Fruit fly (Drosophila melanogaster) whole organism, embryonic: Measurements from ENCODE around the gene Bicra.

Experiments used
- Antp ChIP-seq: fragments of 200-800 bp; sonication (Bioruptor generic); optimal IDR thresholded peaks from 3 replicates; lab custom pipeline; 2016; ENCODE audit warnings: missing biosample characterization, missing genetic modification characterization
- B-H2 ChIP-seq: fragments of 200-800 bp; sonication (Bioruptor generic); optimal IDR thresholded peaks from 2 replicates; lab custom pipeline; 2018; ENCODE audit warnings: missing biosample characterization, mild to moderate bottlenecking, missing genetic modification characterization
- CG10366 ChIP-seq: fragments of 200-800 bp; sonication (Bioruptor generic); IDR thresholded peaks from 2 replicates; pipeline ENCODE4 v1.3.6; 2022; ENCODE audit warnings: missing biosample characterization, missing genetic modification characterization
- CG10959 ChIP-seq: fragments of 200-800 bp; sonication (Bioruptor generic); IDR thresholded peaks from 2 replicates; pipeline ENCODE4 v1.3.6; 2022; ENCODE audit warnings: missing biosample characterization, missing genetic modification characterization
- CG11093 ChIP-seq: fragments of 200-800 bp; sonication (Bioruptor generic); IDR thresholded peaks from 3 replicates; pipeline ENCODE4 v1.3.6; 2022; ENCODE audit warnings: missing biosample characterization, missing genetic modification characterization
- CG11247 ChIP-seq: fragments of 200-800 bp; sonication (Bioruptor generic); IDR thresholded peaks from 2 replicates; pipeline ENCODE4 v1.3.6; 2022; ENCODE audit warnings: missing biosample characterization, missing genetic modification characterization
- CG11398 ChIP-seq: fragments of 200-800 bp; sonication (Bioruptor generic); optimal IDR thresholded peaks from 2 replicates; lab custom pipeline; 2016; ENCODE audit warnings: missing biosample characterization, missing genetic modification characterization
- CG12769 ChIP-seq: fragments of 200-800 bp; sonication (Bioruptor generic); optimal IDR thresholded peaks from 2 replicates; lab custom pipeline; 2019; ENCODE audit warnings: missing biosample characterization, mild to moderate bottlenecking, missing genetic modification characterization, moderate library complexity
- CG13287 ChIP-seq: fragments of 200-800 bp; sonication (Bioruptor generic); IDR thresholded peaks from 2 replicates; pipeline ENCODE4 v1.3.6; 2022; ENCODE audit warnings: missing biosample characterization, missing genetic modification characterization; ENCODE audit not compliant: partially characterized antibody
- CG17612 ChIP-seq: fragments of 200-800 bp; sonication (Bioruptor generic); IDR thresholded peaks from 2 replicates; pipeline ENCODE4 v1.3.6; 2022; ENCODE audit warnings: missing biosample characterization, missing genetic modification characterization
- CG1832 ChIP-seq: fragments of 200-800 bp; sonication (Bioruptor generic); optimal IDR thresholded peaks from 2 replicates; lab custom pipeline; 2017; ENCODE audit warnings: missing biosample characterization, mild to moderate bottlenecking, missing genetic modification characterization, inconsistent platforms
- CG2712 ChIP-seq: fragments of 200-800 bp; optimal IDR thresholded peaks from 3 replicates; lab custom pipeline; 2019; ENCODE audit warnings: missing biosample characterization, mild to moderate bottlenecking, missing genetic modification characterization, moderate library complexity
- CG2875 ChIP-seq: fragments of 200-800 bp; sonication (Bioruptor generic); optimal IDR thresholded peaks from 2 replicates; lab custom pipeline; 2017; ENCODE audit warnings: missing biosample characterization, mild to moderate bottlenecking, missing genetic modification characterization, missing genetic modification reagents
- CG32772 ChIP-seq: fragments of 200-800 bp; sonication (Bioruptor generic); IDR thresholded peaks from 2 replicates; pipeline ENCODE4 v1.3.6; 2022; ENCODE audit warnings: missing biosample characterization, missing genetic modification characterization
- CG42726 ChIP-seq: fragments of 200-800 bp; sonication (Bioruptor generic); IDR thresholded peaks from 2 replicates; pipeline ENCODE4 v1.3.6; 2022; ENCODE audit warnings: missing biosample characterization, missing genetic modification characterization; ENCODE audit not compliant: partially characterized antibody
- CG5953 ChIP-seq: fragments of 200-800 bp; sonication (Bioruptor generic); IDR thresholded peaks from 2 replicates; pipeline ENCODE4 v1.3.6; 2022; ENCODE audit warnings: missing biosample characterization, missing genetic modification characterization
- CG6272 ChIP-seq: fragments of 200-800 bp; sonication (Bioruptor generic); IDR thresholded peaks from 2 replicates; pipeline ENCODE4 v1.3.6; 2022; ENCODE audit warnings: missing biosample characterization, missing genetic modification characterization
- CG6654 ChIP-seq: fragments of 200-800 bp; sonication (Bioruptor generic); optimal IDR thresholded peaks from 2 replicates; lab custom pipeline; 2017; ENCODE audit warnings: missing biosample characterization, mild to moderate bottlenecking, missing genetic modification characterization
- CG6765 ChIP-seq: fragments of 200-800 bp; sonication (Bioruptor generic); optimal IDR thresholded peaks from 3 replicates; lab custom pipeline; 2017; ENCODE audit warnings: missing biosample characterization, mild to moderate bottlenecking, missing genetic modification characterization
- CG9797 ChIP-seq: fragments of 200-800 bp; sonication (Bioruptor generic); optimal IDR thresholded peaks from 3 replicates; lab custom pipeline; 2018; ENCODE audit warnings: missing biosample characterization, mild to moderate bottlenecking, missing genetic modification characterization
- CHES-1-like ChIP-seq: fragments of 200-800 bp; sonication (Bioruptor generic); optimal IDR thresholded peaks from 2 replicates; lab custom pipeline; 2016; ENCODE audit warnings: missing biosample characterization, missing genetic modification characterization
- Dek ChIP-seq: fragments of 200-800 bp; sonication (Bioruptor generic); optimal IDR thresholded peaks from 3 replicates; lab custom pipeline; 2019; ENCODE audit warnings: missing biosample characterization, mild to moderate bottlenecking, missing genetic modification characterization, moderate library complexity
- Hsf ChIP-seq: fragments of 200-800 bp; sonication (Bioruptor generic); optimal IDR thresholded peaks from 3 replicates; lab custom pipeline; 2016; ENCODE audit warnings: missing biosample characterization, missing genetic modification characterization
- Meics ChIP-seq: fragments of 200-800 bp; sonication (Bioruptor generic); optimal IDR thresholded peaks from 2 replicates; lab custom pipeline; 2017; ENCODE audit warnings: missing biosample characterization, mild to moderate bottlenecking, missing genetic modification characterization
- Optix ChIP-seq: fragments of 200-800 bp; sonication (Bioruptor generic); IDR thresholded peaks from 3 replicates; pipeline ENCODE4 v1.3.6; 2022; ENCODE audit warnings: missing biosample characterization, missing genetic modification characterization
- Rx ChIP-seq: fragments of 200-800 bp; sonication (Bioruptor generic); IDR thresholded peaks from 2 replicates; pipeline ENCODE4 v1.3.6; 2022; ENCODE audit warnings: missing biosample characterization, missing genetic modification characterization
- TFAM ChIP-seq: fragments of 200-800 bp; sonication (Bioruptor generic); optimal IDR thresholded peaks from 2 replicates; lab custom pipeline; 2017; ENCODE audit warnings: missing biosample characterization, missing genetic modification characterization, inconsistent platforms
- Trl ChIP-seq, 3 experiments: fragments of >200 bp in 2 of 3; fragments of 200-800 bp in 1 of 3; sonication (Bioruptor generic) in 1 of 3; optimal IDR thresholded peaks; 2 replicates in 1 of 3; 3 replicates in 2 of 3; lab custom pipeline; 2016 to 2017; ENCODE audit warnings: missing biosample characterization in 1 of 3, missing genetic modification characterization in 1 of 3
- Usf ChIP-seq: fragments of 200-800 bp; sonication (Bioruptor generic); optimal IDR thresholded peaks from 2 replicates; lab custom pipeline; 2017; ENCODE audit warnings: missing genotype, missing biosample characterization, missing genetic modification characterization
- ab ChIP-seq: fragments of 200-800 bp; sonication (Bioruptor generic); optimal IDR thresholded peaks from 2 replicates; lab custom pipeline; 2016; ENCODE audit warnings: missing biosample characterization, missing genetic modification characterization
- cg ChIP-seq: fragments of 200-800 bp; sonication (Bioruptor generic); optimal IDR thresholded peaks from 3 replicates; lab custom pipeline; 2019; ENCODE audit warnings: missing biosample characterization, mild to moderate bottlenecking, missing genetic modification characterization, moderate library complexity
- crol ChIP-seq: fragments of 200-800 bp; sonication (Bioruptor generic); IDR thresholded peaks from 2 replicates; pipeline ENCODE4 v1.3.6; 2022; ENCODE audit warnings: missing biosample characterization, missing genetic modification characterization
- cwo ChIP-seq: fragments of 200-800 bp; sonication (Bioruptor generic); optimal IDR thresholded peaks from 3 replicates; lab custom pipeline; 2017; ENCODE audit warnings: missing biosample characterization, missing genetic modification characterization, mild to moderate bottlenecking, moderate library complexity, missing genetic modification reagents
- disco-r ChIP-seq: fragments of 200-800 bp; sonication (Bioruptor generic); optimal IDR thresholded peaks from 2 replicates; lab custom pipeline; 2016; ENCODE audit warnings: missing biosample characterization, missing genetic modification characterization
- esg ChIP-seq: fragments of 200-800 bp; sonication (Bioruptor generic); conservative IDR thresholded peaks from 2 replicates; pipeline ENCODE4 v1.3.6; 2022; ENCODE audit warnings: missing biosample characterization, missing genetic modification characterization
- exex ChIP-seq: fragments of 200-800 bp; sonication (Bioruptor generic); optimal IDR thresholded peaks from 4 replicates; lab custom pipeline; 2018; ENCODE audit warnings: missing biosample characterization, mild to moderate bottlenecking, missing genetic modification characterization, moderate library complexity
- fd64A ChIP-seq: fragments of 200-800 bp; sonication (Bioruptor generic); optimal IDR thresholded peaks from 3 replicates; lab custom pipeline; 2018; ENCODE audit warnings: missing biosample characterization, mild to moderate bottlenecking, missing genetic modification characterization
- gsb-n ChIP-seq: fragments of 200-800 bp; sonication (Bioruptor generic); optimal IDR thresholded peaks from 3 replicates; lab custom pipeline; 2018; ENCODE audit warnings: missing biosample characterization, mild to moderate bottlenecking, missing genetic modification characterization
- gt ChIP-seq: fragments of 200-800 bp; sonication (Bioruptor generic); IDR thresholded peaks from 2 replicates; pipeline ENCODE4 v1.3.6; 2022; ENCODE audit warnings: missing biosample characterization, missing genetic modification characterization
- hth ChIP-seq: fragments of >200 bp; optimal IDR thresholded peaks from 2 replicates; lab custom pipeline; 2017; ENCODE audit warnings: inconsistent platforms
- jing ChIP-seq: fragments of 200-800 bp; sonication (Bioruptor generic); optimal IDR thresholded peaks from 2 replicates; lab custom pipeline; 2018; ENCODE audit warnings: missing biosample characterization, mild to moderate bottlenecking, missing genetic modification characterization
- kah ChIP-seq: fragments of 200-800 bp; sonication (Bioruptor generic); optimal IDR thresholded peaks from 2 replicates; lab custom pipeline; 2018; ENCODE audit warnings: missing biosample characterization, mild to moderate bottlenecking, missing genetic modification characterization
- mam ChIP-seq: fragments of 200-800 bp; sonication (Bioruptor generic); optimal IDR thresholded peaks from 3 replicates; lab custom pipeline; 2016; ENCODE audit warnings: missing biosample characterization, missing genetic modification characterization
- psq ChIP-seq: fragments of 200-800 bp; sonication (Bioruptor generic); optimal IDR thresholded peaks from 2 replicates; lab custom pipeline; 2017; ENCODE audit warnings: missing biosample characterization, missing genetic modification characterization
- sna ChIP-seq: fragments of 200-800 bp; sonication (Bioruptor generic); IDR thresholded peaks from 2 replicates; pipeline ENCODE4 v1.3.6; 2022; ENCODE audit warnings: missing biosample characterization, missing genetic modification characterization; ENCODE audit not compliant: partially characterized antibody
- sqz ChIP-seq: fragments of 200-800 bp; sonication (Bioruptor generic); optimal IDR thresholded peaks from 3 replicates; lab custom pipeline; 2018; ENCODE audit warnings: missing biosample characterization, mild to moderate bottlenecking, missing genetic modification characterization
- tio ChIP-seq: fragments of 200-800 bp; sonication (Bioruptor generic); optimal IDR thresholded peaks from 2 replicates; lab custom pipeline; 2017; ENCODE audit warnings: missing biosample characterization, missing genetic modification characterization, inconsistent platforms
- tll ChIP-seq, 2 experiments: fragments of 200-800 bp in 1 of 2; fragments of >200 bp in 1 of 2; sonication (Bioruptor generic) in 1 of 2; optimal IDR thresholded peaks; 2 replicates each; lab custom pipeline; 2017 to 2019; ENCODE audit warnings: missing biosample characterization in 2 of 2, missing genetic modification characterization in 2 of 2, mild to moderate bottlenecking in 1 of 2, moderate library complexity in 1 of 2

Gene Bicra

dm6 chr3R:29087302-29087782, 24.5 kb downstream of the Bicra start (continued):
- peak; percentile 79 to 83 for TF ChIP-seq Trl (optimal IDR thresholded peaks at IDR 0.05; lab: Kevin White, UChicago)
- no peak for TF ChIP-seq Trl (GFP tag; optimal IDR thresholded peaks at IDR 0.05; lab: Kevin White, UChicago)

- no peak for TF ChIP-seq CG2875 (GFP tag; lab: Kevin White, UChicago)
- TF ChIP-seq CG13287, result peak; percentile 29
- TF ChIP-seq CG11398, result no peak
- no peak for TF ChIP-seq ab (GFP tag; lab: Kevin White, UChicago)
- no peak for TF ChIP-seq tio (GFP tag; lab: Kevin White, UChicago)
- no peak for TF ChIP-seq B-H2 (GFP tag; lab: Kevin White, UChicago)
- no peak for TF ChIP-seq Meics (GFP tag; lab: Kevin White, UChicago)
- TF ChIP-seq CG5953, result no peak
- TF ChIP-seq tll (GFP tag; optimal IDR thresholded peaks at IDR 0.05; lab: Kevin White, UChicago), result no peak
- peak; percentile 55 for TF ChIP-seq crol
- no peak for TF ChIP-seq mam
- peak; percentile 37 for TF ChIP-seq CG1832
- TF ChIP-seq CG11247 (GFP tag; lab: Robert Waterston, UW), result no peak
- peak; percentile 59 for TF ChIP-seq CG9797 (GFP tag; lab: Kevin White, UChicago)
- no peak for TF ChIP-seq CG11093 (GFP tag; lab: Robert Waterston, UW)
- TF ChIP-seq CG32772 (GFP tag; lab: Robert Waterston, UW), result peak; percentile 80
- no peak for TF ChIP-seq disco-r (GFP tag; lab: Kevin White, UChicago)
- TF ChIP-seq hth (lab: Kevin White, UChicago), result no peak
- TF ChIP-seq Hsf (GFP tag; lab: Kevin White, UChicago), result no peak
- TF ChIP-seq gt (GFP tag; lab: Robert Waterston, UW), result no peak
- no peak for TF ChIP-seq jing (GFP tag; lab: Kevin White, UChicago)
- peak; percentile 37 for TF ChIP-seq kah (GFP tag; lab: Kevin White, UChicago)
- peak; percentile 45 for TF ChIP-seq psq
- TF ChIP-seq exex (tag; lab: Kevin White, UChicago), result no peak
- no peak for TF ChIP-seq Antp (GFP tag; lab: Kevin White, UChicago)
- TF ChIP-seq Optix (GFP tag; lab: Robert Waterston, UW), result no peak
- TF ChIP-seq esg (GFP tag; lab: Robert Waterston, UW), result no peak
- no peak for TF ChIP-seq fd64A (GFP tag; lab: Kevin White, UChicago)
- no peak for TF ChIP-seq CG6654 (GFP tag; lab: Kevin White, UChicago)
- no peak for TF ChIP-seq Dek (tag; lab: Kevin White, UChicago)
- TF ChIP-seq sqz, result peak; percentile 79
- TF ChIP-seq sna (GFP tag; lab: Robert Waterston, UW), result 0 out of 2 replicates have a peak, but pooled peaks have one; percentile 10
- peak; percentile 25 for TF ChIP-seq CHES-1-like (GFP tag; lab: Kevin White, UChicago)
- no peak for TF ChIP-seq Rx (GFP tag; lab: Robert Waterston, UW)
- TF ChIP-seq CG10959, result no peak
- TF ChIP-seq TFAM, result no peak
- no peak for TF ChIP-seq CG17612 (GFP tag; lab: Robert Waterston, UW)
- TF ChIP-seq CG42726 (GFP tag; lab: Robert Waterston, UW), result 0 out of 2 replicates have a peak, but pooled peaks have one; percentile 20
- no peak for TF ChIP-seq Usf (GFP tag; lab: Kevin White, UChicago)
- no peak for TF ChIP-seq cwo (GFP tag; lab: Kevin White, UChicago)
- peak; percentile 3 for TF ChIP-seq cg (GFP tag; lab: Kevin White, UChicago)
- TF ChIP-seq CG2712 (tag; lab: Kevin White, UChicago), result no peak
- no peak for TF ChIP-seq CG6272 (GFP tag; lab: Robert Waterston, UW)
- no peak for TF ChIP-seq CG6765 (GFP tag; lab: Kevin White, UChicago)
- no peak for TF ChIP-seq CG12769
- TF ChIP-seq gsb-n, result peak; percentile 21
- no peak for TF ChIP-seq CG10366 (GFP tag; lab: Robert Waterston, UW)
These were observed 25.2 kb downstream of the Bicra start for dm6 chr3R:29087926-29088487.
